Worm (Caenorhabditis elegans) whole organism, early embryonic: ENCODE data around the gene srx-90.

Experiments
- B0310.2 ChIP-seq: sonication (generic microtip); optimal IDR thresholded peaks from 2 replicates; lab custom pipeline; 2016; ENCODE audit warnings: mild to moderate bottlenecking, missing genetic modification characterization, missing compliant biosample characterization
- F13C5.2 ChIP-seq: sonication (generic microtip); optimal IDR thresholded peaks from 2 replicates; lab custom pipeline; 2017; ENCODE audit warnings: mild to moderate bottlenecking, missing genetic modification characterization, inconsistent platforms, missing compliant biosample characterization
- aly-1 ChIP-seq: sonication (generic microtip); optimal IDR thresholded peaks from 2 replicates; lab custom pipeline; 2016; ENCODE audit warnings: missing genetic modification characterization, missing compliant biosample characterization
- ama-1 ChIP-seq: fragments of 150-350 bp; optimal IDR thresholded peaks from 2 replicates; lab custom pipeline; 2014
- ceh-13 ChIP-seq: fragments of 200-800 bp; sonication (Bioruptor generic); optimal IDR thresholded peaks from 2 replicates; lab custom pipeline; 2018; ENCODE audit warnings: mild to moderate bottlenecking, missing genetic modification characterization, missing compliant biosample characterization
- ceh-36 ChIP-seq: sonication (generic microtip); optimal IDR thresholded peaks from 2 replicates; lab custom pipeline; 2016; ENCODE audit warnings: missing genetic modification characterization, inconsistent platforms, missing compliant biosample characterization
- ets-7 ChIP-seq: sonication (generic microtip); optimal IDR thresholded peaks from 2 replicates; lab custom pipeline; 2016; ENCODE audit warnings: missing genotype, missing genetic modification characterization, missing compliant biosample characterization
- flt-1 ChIP-seq: fragments of 200-800 bp; sonication (Bioruptor generic); IDR thresholded peaks from 2 replicates; pipeline ENCODE4 v1.3.6; 2022; ENCODE audit warnings: missing genetic modification characterization, missing compliant biosample characterization
- hmbx-1 ChIP-seq: sonication (generic microtip); optimal IDR thresholded peaks from 2 replicates; lab custom pipeline; 2016; ENCODE audit warnings: mild to moderate bottlenecking, missing genetic modification characterization, missing compliant biosample characterization
- hmg-4 ChIP-seq: fragments of 200-800 bp; sonication (Bioruptor generic); optimal IDR thresholded peaks from 2 replicates; lab custom pipeline; 2018; ENCODE audit warnings: mild to moderate bottlenecking, missing genetic modification characterization, missing compliant biosample characterization
- hnd-1 ChIP-seq: sonication (generic microtip); optimal IDR thresholded peaks from 2 replicates; lab custom pipeline; 2016; ENCODE audit warnings: missing genetic modification characterization, missing compliant biosample characterization
- pes-1 ChIP-seq: fragments of 200-800 bp; sonication (Bioruptor generic); IDR thresholded peaks from 2 replicates; pipeline ENCODE4 v1.3.6; 2022; ENCODE audit warnings: missing genetic modification reagents, missing genetic modification characterization, missing compliant biosample characterization
- scrt-1 ChIP-seq: fragments of 200-800 bp; sonication (Bioruptor generic); IDR thresholded peaks from 2 replicates; pipeline ENCODE4 v1.3.6; 2022; ENCODE audit warnings: missing genetic modification characterization, missing compliant biosample characterization
- sea-1 ChIP-seq: fragments of 200-800 bp; sonication (Bioruptor generic); conservative IDR thresholded peaks from 2 replicates; pipeline ENCODE4 v1.3.6; 2022; ENCODE audit warnings: missing genetic modification characterization, missing compliant biosample characterization
- tbx-11 ChIP-seq: fragments of 200-800 bp; sonication (Bioruptor generic); IDR thresholded peaks from 2 replicates; pipeline ENCODE4 v1.3.6; 2022; ENCODE audit warnings: missing genetic modification characterization, missing compliant biosample characterization
- tbx-37 ChIP-seq: fragments of 200-800 bp; sonication (Bioruptor generic); conservative IDR thresholded peaks from 2 replicates; pipeline ENCODE4 v1.3.6; 2022; ENCODE audit warnings: missing genetic modification reagents, missing genetic modification characterization, missing compliant biosample characterization
- tra-4 ChIP-seq: sonication (generic microtip); optimal IDR thresholded peaks from 2 replicates; lab custom pipeline; 2017; ENCODE audit warnings: missing genetic modification characterization, missing compliant biosample characterization

The srx-90 gene

ce11 chrV:11554260-11554659 is 26.7 kb upstream of the srx-90 start, which contains the start of gene duo-1:
Gene duo-1, plus strand, starts transcription at chrV:11554630.
- TF ChIP-seq sea-1 (no peak), tra-4 (tag; lab: Kevin White, UChicago) (no peak), hmbx-1 (tag; lab: Kevin White, UChicago) (no peak), ama-1 (lab: Kevin White, UChicago) (no peak), B0310.2 (tag; lab: Kevin White, UChicago) (no peak), ceh-36 (tag; lab: Kevin White, UChicago) (no peak), hmg-4 (GFP tag; lab: Kevin White, UChicago) (no peak), ets-7 (tag; lab: Kevin White, UChicago) (no peak), aly-1 (tag; lab: Kevin White, UChicago) (no peak), scrt-1 (no peak), flt-1 (GFP tag; lab: Robert Waterston, UW) (no peak)

- TF ChIP-seq hmbx-1 (tag; lab: Kevin White, UChicago) (no peak), tbx-11 (GFP tag; lab: Robert Waterston, UW) (no peak), ama-1 (lab: Kevin White, UChicago) (no peak), tbx-37 (GFP tag; lab: Robert Waterston, UW) (no peak), flt-1 (GFP tag; lab: Robert Waterston, UW) (no peak), ets-7 (tag; lab: Kevin White, UChicago) (no peak), sea-1 (no peak), hmg-4 (GFP tag; lab: Kevin White, UChicago) (no peak), hnd-1 (tag; lab: Kevin White, UChicago) (no peak), pes-1 (GFP tag; lab: Robert Waterston, UW) (no peak), scrt-1 (no peak), ceh-13 (no peak), F13C5.2 (tag; lab: Kevin White, UChicago) (no peak), ceh-36 (tag; lab: Kevin White, UChicago) (no peak), B0310.2 (tag; lab: Kevin White, UChicago) (no peak), aly-1 (tag; lab: Kevin White, UChicago) (no peak), tra-4 (tag; lab: Kevin White, UChicago) (no peak)
Observed at ce11 chrV:11562643-11563042, 18.3 kb upstream of the srx-90 start, which contains the start of gene srx-86. Gene srx-86, plus strand, starts transcription at chrV:11562943.

DNA sequence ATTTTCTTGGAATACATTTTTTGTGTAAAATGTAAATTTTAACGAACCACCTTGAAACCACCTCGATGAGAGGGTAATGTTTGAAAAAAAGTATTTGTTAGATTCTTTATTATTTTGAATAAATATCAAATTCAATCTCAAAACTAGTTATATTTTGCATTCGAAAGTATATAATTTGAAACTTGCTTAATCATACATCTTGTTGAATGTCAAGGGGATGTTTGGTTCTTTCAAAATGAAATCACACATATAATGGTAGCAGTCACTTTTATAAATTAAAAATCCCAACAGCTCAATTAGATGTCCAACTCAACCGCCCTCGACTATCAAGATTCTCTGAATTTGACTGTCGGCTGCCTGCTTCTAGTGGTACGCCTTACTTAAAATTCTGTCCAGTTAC is 16.4 kb upstream of the srx-90 start, which contains the start of gene srx-87:
Gene srx-87, plus strand, starts transcription at position 301 of the 400 bp plus-strand sequence.
- TF ChIP-seq tbx-37 (GFP tag; lab: Robert Waterston, UW) (no peak), ceh-13 (no peak), flt-1 (GFP tag; lab: Robert Waterston, UW) (no peak), sea-1 (no peak), pes-1 (GFP tag; lab: Robert Waterston, UW) (no peak), scrt-1 (no peak), aly-1 (tag; lab: Kevin White, UChicago) (no peak), ets-7 (tag; lab: Kevin White, UChicago) (no peak), hmbx-1 (tag; lab: Kevin White, UChicago) (no peak), B0310.2 (tag; lab: Kevin White, UChicago) (no peak), F13C5.2 (tag; lab: Kevin White, UChicago) (no peak), hmg-4 (GFP tag; lab: Kevin White, UChicago) (no peak), tbx-11 (GFP tag; lab: Robert Waterston, UW) (no peak), ceh-36 (tag; lab: Kevin White, UChicago) (no peak), hnd-1 (tag; lab: Kevin White, UChicago) (no peak), tra-4 (tag; lab: Kevin White, UChicago) (no peak)

DNA sequence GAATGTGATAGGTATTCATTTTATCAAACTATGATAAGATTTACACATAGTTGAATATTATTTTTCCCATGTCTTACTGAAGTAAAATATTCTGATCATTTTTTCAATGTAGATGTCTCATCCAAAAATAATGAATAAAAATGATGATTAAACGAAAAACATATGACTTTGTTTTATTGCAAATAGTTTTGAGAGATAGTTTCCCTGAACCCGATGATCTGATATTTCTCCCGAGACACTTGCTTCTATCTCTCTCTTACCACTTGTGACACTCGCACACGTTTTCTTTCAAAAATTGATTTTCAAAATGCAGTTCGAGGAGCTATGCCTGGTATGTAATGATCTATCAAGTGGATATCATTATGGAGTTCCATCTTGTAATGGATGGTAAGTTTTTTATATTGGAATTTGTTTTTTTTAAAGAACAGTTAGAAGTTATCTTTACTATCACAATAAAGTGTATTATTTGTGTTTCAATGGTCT is 10.7 kb upstream of the srx-90 start, which contains the start of the genes nhr-101 and pms-2:
Gene nhr-101, plus strand, starts transcription at position 308 of the 483 bp plus-strand sequence.
Gene pms-2, minus strand, starts transcription at position 433 of the 483 bp plus-strand sequence.
- TF ChIP-seq ceh-13 (no peak), ceh-36 (tag; lab: Kevin White, UChicago) (no peak), hnd-1 (tag; lab: Kevin White, UChicago) (no peak), pes-1 (GFP tag; lab: Robert Waterston, UW) (no peak), tbx-11 (GFP tag; lab: Robert Waterston, UW) (no peak), scrt-1 (no peak), aly-1 (tag; lab: Kevin White, UChicago) (no peak), flt-1 (GFP tag; lab: Robert Waterston, UW) (no peak), hmg-4 (GFP tag; lab: Kevin White, UChicago) (no peak), tra-4 (tag; lab: Kevin White, UChicago) (no peak), hmbx-1 (tag; lab: Kevin White, UChicago) (no peak), ets-7 (tag; lab: Kevin White, UChicago) (no peak), ama-1 (lab: Kevin White, UChicago) (no peak), F13C5.2 (tag; lab: Kevin White, UChicago) (no peak), sea-1 (no peak), tbx-37 (GFP tag; lab: Robert Waterston, UW) (no peak), B0310.2 (tag; lab: Kevin White, UChicago) (no peak)

- TF ChIP-seq sea-1 (no peak), hmg-4 (GFP tag; lab: Kevin White, UChicago) (no peak), ceh-36 (tag; lab: Kevin White, UChicago) (no peak), aly-1 (tag; lab: Kevin White, UChicago) (no peak), scrt-1 (no peak), tra-4 (tag; lab: Kevin White, UChicago) (no peak), ama-1 (lab: Kevin White, UChicago) (no peak), ceh-13 (no peak)
Observed at ce11 chrV:11572803-11573490, 8.0 kb upstream of the srx-90 start, which contains the start of the genes H12C20.7 and nhr-68. Gene H12C20.7, minus strand, starts transcription at chrV:11572990. Gene nhr-68, plus strand, starts transcription at chrV:11573440.

- TF ChIP-seq ceh-13 (no peak), F13C5.2 (tag; lab: Kevin White, UChicago) (no peak), ets-7 (tag; lab: Kevin White, UChicago) (no peak), tbx-11 (GFP tag; lab: Robert Waterston, UW) (no peak), ama-1 (lab: Kevin White, UChicago) (no peak), ceh-36 (tag; lab: Kevin White, UChicago) (no peak), pes-1 (GFP tag; lab: Robert Waterston, UW) (no peak), tbx-37 (GFP tag; lab: Robert Waterston, UW) (no peak), hmbx-1 (tag; lab: Kevin White, UChicago) (no peak), tra-4 (tag; lab: Kevin White, UChicago) (no peak), aly-1 (tag; lab: Kevin White, UChicago) (no peak), flt-1 (GFP tag; lab: Robert Waterston, UW) (no peak)
Observed at ce11 chrV:11574563-11574962, 6.4 kb upstream of the srx-90 start.
